Fruit fly (Drosophila melanogaster): ENCODE results near the gene Acp63F.

The Acp63F gene

DNA sequence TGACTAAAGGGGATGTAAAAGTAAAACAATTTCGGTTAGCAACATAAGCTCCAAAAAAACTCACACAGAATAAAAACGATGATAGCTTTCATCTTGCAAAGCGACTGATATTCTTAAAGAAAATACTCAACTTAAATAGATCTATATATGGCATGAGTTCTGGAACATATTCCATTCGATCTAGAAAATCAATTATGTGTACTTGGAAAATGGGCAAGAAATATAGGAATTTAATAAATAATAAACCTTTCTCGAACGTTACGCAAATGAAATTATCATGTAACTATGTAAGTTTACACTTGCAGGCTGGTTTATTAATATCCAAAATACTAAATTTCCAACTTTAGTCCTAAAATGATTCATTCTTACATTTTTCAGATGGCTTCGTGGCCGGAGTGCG lies at the start of gene Acp63F:
Gene Acp63F (minus strand): TSS at position 101 of the 400 bp plus-strand sequence.
- TF ChIP-seq Dif (GFP tag; optimal IDR thresholded peaks at IDR 0.05; ENCODE audit: partially characterized antibody) = no peak
- TF ChIP-seq Vsx2 (GFP tag; optimal IDR thresholded peaks at IDR 0.05; ENCODE audit: partially characterized antibody) = no peak

DNA sequence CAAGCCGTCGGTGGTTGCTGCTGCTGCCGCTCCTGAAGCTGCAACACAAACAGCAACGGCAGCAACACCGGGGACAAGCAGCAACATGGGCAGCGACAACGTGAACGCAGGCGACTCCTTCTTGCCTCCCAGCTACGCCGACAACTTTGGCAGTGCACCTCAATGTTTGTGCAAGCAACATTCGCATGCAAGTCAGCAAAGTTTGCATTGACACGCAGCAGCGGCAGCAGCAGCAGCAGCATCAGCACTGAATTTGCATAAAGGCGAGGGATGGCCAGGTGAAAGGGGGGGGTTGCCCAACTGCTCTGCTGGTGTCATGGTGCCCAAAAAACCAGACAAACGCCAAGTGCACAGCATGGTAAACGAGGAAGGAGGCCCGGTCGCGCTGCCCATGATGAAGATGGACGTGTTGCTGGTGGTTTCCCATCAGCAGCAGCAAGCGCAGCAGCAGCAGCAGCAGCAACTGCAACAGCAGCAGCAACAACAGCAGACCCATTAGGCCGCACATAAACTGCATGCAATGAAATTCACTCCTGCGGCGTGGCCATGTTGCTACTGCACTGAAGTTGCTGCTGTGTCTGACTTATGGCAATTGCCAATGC lies 49.2 kb upstream of the Acp63F start:
- TF ChIP-seq Dfd (GFP tag; optimal IDR thresholded peaks at IDR 0.05) (peak; percentile 84), N (GFP tag; optimal IDR thresholded peaks at IDR 0.05) (no peak)

dm6 chr3L:3863462-3863861 lies 47.3 kb upstream of the Acp63F start:
- peak; percentile 10 for TF ChIP-seq rgr (GFP tag; optimal IDR thresholded peaks at IDR 0.05)
- TF ChIP-seq foxo (GFP tag; optimal IDR thresholded peaks at IDR 0.05) = peak in 1 of 2 experiments; percentile 3
- TF ChIP-seq brk (GFP tag; optimal IDR thresholded peaks at IDR 0.05) = no peak
- TF ChIP-seq h (GFP tag; optimal IDR thresholded peaks at IDR 0.05) = peak; percentile 26
- no peak for TF ChIP-seq HLH106 (tag; optimal IDR thresholded peaks at IDR 0.05)
- peak; percentile 28 for TF ChIP-seq fru (GFP tag; optimal IDR thresholded peaks at IDR 0.05)

dm6 chr3L:3862504-3863380 lies 46.6 kb upstream of the Acp63F start:
- peak; percentile 45 for TF ChIP-seq sv (GFP tag; optimal IDR thresholded peaks at IDR 0.05)
- peak; percentile 41 for TF ChIP-seq rgr (GFP tag; optimal IDR thresholded peaks at IDR 0.05)
- no peak for TF ChIP-seq br (GFP tag; optimal IDR thresholded peaks at IDR 0.05)
- peak; percentile 7 for TF ChIP-seq OdsH (GFP tag; optimal IDR thresholded peaks at IDR 0.05)
- TF ChIP-seq Dfd (GFP tag; optimal IDR thresholded peaks at IDR 0.05) = no peak
- no peak for TF ChIP-seq psq (GFP tag; optimal IDR thresholded peaks at IDR 0.05)
- TF ChIP-seq ey (GFP tag; optimal IDR thresholded peaks at IDR 0.05) = no peak

- TF ChIP-seq Dif (GFP tag; optimal IDR thresholded peaks at IDR 0.05; ENCODE audit: partially characterized antibody) (no peak), rgr (GFP tag; optimal IDR thresholded peaks at IDR 0.05) (no peak), OdsH (GFP tag; optimal IDR thresholded peaks at IDR 0.05) (no peak), fru (GFP tag; optimal IDR thresholded peaks at IDR 0.05) (no peak)
Measured at dm6 chr3L:3856004-3856403, 39.9 kb upstream of the Acp63F start.

DNA sequence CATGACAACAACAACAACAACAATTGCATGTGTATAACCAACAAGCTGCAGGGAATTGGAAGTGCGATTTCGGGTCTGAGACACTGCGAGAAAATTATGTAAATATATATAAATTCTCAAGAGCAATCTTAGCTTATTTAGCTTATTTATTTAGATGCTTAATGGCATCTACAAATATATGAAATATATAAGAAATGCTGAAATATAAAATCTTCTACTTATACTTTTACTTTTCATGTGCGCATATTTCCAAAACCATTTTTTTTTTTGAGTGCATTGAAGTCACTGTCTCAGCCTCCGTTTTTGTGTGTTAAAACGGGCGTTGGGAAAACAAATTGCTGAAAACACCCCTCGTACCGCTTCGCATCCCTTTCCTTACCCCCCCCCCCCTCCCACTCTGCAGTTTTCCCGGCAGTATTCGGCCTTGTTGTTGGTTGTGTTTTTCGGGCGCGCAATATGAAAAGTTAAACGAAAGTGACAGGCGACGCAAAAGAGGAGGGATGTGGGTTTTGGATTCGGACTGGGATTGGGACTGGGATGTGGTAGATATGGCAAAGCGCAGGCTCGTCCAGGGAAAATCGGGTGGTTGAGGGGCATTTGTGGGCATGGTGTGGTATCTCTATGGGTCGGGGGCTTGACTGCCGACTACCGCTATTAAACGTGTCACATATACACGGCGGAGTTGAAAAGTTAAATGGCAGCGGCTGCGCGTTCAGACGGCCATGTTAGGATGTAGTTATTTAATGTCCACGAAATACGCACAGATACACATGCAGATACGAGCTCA lies 39.2 kb upstream of the Acp63F start:
- no peak for TF ChIP-seq sage (GFP tag; optimal IDR thresholded peaks at IDR 0.05)
- peak; percentile 9 for TF ChIP-seq h (GFP tag; optimal IDR thresholded peaks at IDR 0.05)
- TF ChIP-seq Abd-B (GFP tag; optimal IDR thresholded peaks at IDR 0.05) = no peak
- peak; percentile 2 for TF ChIP-seq OdsH (GFP tag; optimal IDR thresholded peaks at IDR 0.05)
- no peak for TF ChIP-seq ey (GFP tag; optimal IDR thresholded peaks at IDR 0.05)
- no peak for TF ChIP-seq rgr (GFP tag; optimal IDR thresholded peaks at IDR 0.05)
- TF ChIP-seq CrebA (GFP tag; optimal IDR thresholded peaks at IDR 0.05; ENCODE audit: borderline replicate concordance) = no peak

- TF ChIP-seq usp (GFP tag; optimal IDR thresholded peaks at IDR 0.05) (no peak), lola (GFP tag; optimal IDR thresholded peaks at IDR 0.05) (no peak), sage (GFP tag; optimal IDR thresholded peaks at IDR 0.05) (no peak), OdsH (GFP tag; optimal IDR thresholded peaks at IDR 0.05) (no peak), Myc (optimal IDR thresholded peaks at IDR 0.05) (no peak), woc (GFP tag; optimal IDR thresholded peaks at IDR 0.05) (no peak), fru (GFP tag; optimal IDR thresholded peaks at IDR 0.05) (peak; percentile 4), HLH106 (tag; optimal IDR thresholded peaks at IDR 0.05) (no peak), rgr (GFP tag; optimal IDR thresholded peaks at IDR 0.05) (peak; percentile 24), Mio (GFP tag; optimal IDR thresholded peaks at IDR 0.05) (no peak), pan (optimal IDR thresholded peaks at IDR 0.05) (no peak), Dfd (GFP tag; optimal IDR thresholded peaks at IDR 0.05) (no peak), sv (GFP tag; optimal IDR thresholded peaks at IDR 0.05) (no peak)
Measured at dm6 chr3L:3852842-3853241, 36.7 kb upstream of the Acp63F start.
